Fruit fly (Drosophila melanogaster): ENCODE data around the gene CG17186.

dm6 chr3R:19901742-19902141, 24.4 kb upstream of the CG17186 start:
- no peak for TF ChIP-seq fru (GFP tag; optimal IDR thresholded peaks at IDR 0.05)
- TF ChIP-seq lola (GFP tag; optimal IDR thresholded peaks at IDR 0.05), result no peak
- TF ChIP-seq Abd-B (GFP tag; optimal IDR thresholded peaks at IDR 0.05), result no peak
- TF ChIP-seq pan (optimal IDR thresholded peaks at IDR 0.05), result no peak
- TF ChIP-seq Myc (optimal IDR thresholded peaks at IDR 0.05), result no peak
- no peak for TF ChIP-seq HLH106 (tag; optimal IDR thresholded peaks at IDR 0.05)
